Worm (Caenorhabditis elegans): ENCODE results near the gene oig-8.

oig-8 gene

ce11 chrII:6661211-6661610 lies 12.3 kb upstream of the oig-8 start, which contains the start of gene T19D12.2:
T19D12.2 (plus strand) TSS chrII:6661335.
- TF ChIP-seq elt-2 (tag; optimal IDR thresholded peaks at IDR 0.05) (peak; percentile 18), C08G9.2 (tag; optimal IDR thresholded peaks at IDR 0.05) (no peak)

ce11 chrII:6658766-6659165 lies 9.8 kb upstream of the oig-8 start, which contains the start of gene T19D12.10:
T19D12.10 (minus strand) TSS chrII:6658866.
- TF ChIP-seq madf-2 (tag; optimal IDR thresholded peaks at IDR 0.05) (no peak), Y22D7AL.16 (tag; optimal IDR thresholded peaks at IDR 0.05) (no peak), fax-1 (tag; optimal IDR thresholded peaks at IDR 0.05) (no peak), ceh-19 (GFP tag; optimal IDR thresholded peaks at IDR 0.05) (no peak), gmeb-2 (tag; optimal IDR thresholded peaks at IDR 0.05) (no peak), hlh-30 (tag; optimal IDR thresholded peaks at IDR 0.05; ENCODE audit: insufficient read depth) (no peak), pros-1 (tag; optimal IDR thresholded peaks at IDR 0.05) (no peak), F13H6.1 (tag; optimal IDR thresholded peaks at IDR 0.05) (no peak)

ce11 chrII:6654284-6654683 lies 5.4 kb upstream of the oig-8 start, which contains the start of gene T19D12.9:
T19D12.9 (minus strand) TSS chrII:6654384.
- TF ChIP-seq pat-9 (tag; optimal IDR thresholded peaks at IDR 0.05) (no peak), mec-3 (tag; optimal IDR thresholded peaks at IDR 0.05; ENCODE audit: borderline replicate concordance) (no peak), hlh-30 (tag; optimal IDR thresholded peaks at IDR 0.05; ENCODE audit: insufficient read depth) (no peak), K02D7.2 (tag; optimal IDR thresholded peaks at IDR 0.05) (no peak), nhr-11 (tag; optimal IDR thresholded peaks at IDR 0.05) (no peak)

ce11 chrII:6651719-6652118 lies 2.8 kb upstream of the oig-8 start, which contains the start of gene sra-26:
sra-26 (minus strand) TSS chrII:6651819.
- TF ChIP-seq ahr-1 (tag; optimal IDR thresholded peaks at IDR 0.05) (no peak), ceh-24 (tag; optimal IDR thresholded peaks at IDR 0.05) (no peak), K02D7.2 (tag; optimal IDR thresholded peaks at IDR 0.05) (no peak), zip-5 (tag; optimal IDR thresholded peaks at IDR 0.05) (no peak), fkh-10 (GFP tag; optimal IDR thresholded peaks at IDR 0.05) (no peak), hlh-15 (tag; optimal IDR thresholded peaks at IDR 0.05) (no peak), nfya-1 (tag; optimal IDR thresholded peaks at IDR 0.05) (no peak), K09A11.1 (tag; optimal IDR thresholded peaks at IDR 0.05; ENCODE audit: insufficient read depth) (no peak), gmeb-2 (tag; optimal IDR thresholded peaks at IDR 0.05) (no peak), che-1 (tag; optimal IDR thresholded peaks at IDR 0.05) (no peak), hlh-8 (tag; optimal IDR thresholded peaks at IDR 0.05) (no peak), mec-3 (tag; optimal IDR thresholded peaks at IDR 0.05; ENCODE audit: borderline replicate concordance) (no peak), hlh-6 (tag; optimal IDR thresholded peaks at IDR 0.05) (no peak), madf-2 (tag; optimal IDR thresholded peaks at IDR 0.05) (no peak), lin-11 (tag; optimal IDR thresholded peaks at IDR 0.05) (no peak), ttx-3 (tag; optimal IDR thresholded peaks at IDR 0.05) (no peak), npax-4 (tag; optimal IDR thresholded peaks at IDR 0.05) (no peak), sdc-2 (tag; optimal IDR thresholded peaks at IDR 0.05) (no peak), pros-1 (tag; optimal IDR thresholded peaks at IDR 0.05) (no peak), ceh-6 (GFP tag; optimal IDR thresholded peaks at IDR 0.05) (no peak)

ce11 chrII:6646903-6647302 lies 2.0 kb downstream of the oig-8 start:
- TF ChIP-seq ceh-6 (GFP tag; optimal IDR thresholded peaks at IDR 0.05) (no peak), ceh-9 (tag; optimal IDR thresholded peaks at IDR 0.05) (no peak), tbx-7 (tag; optimal IDR thresholded peaks at IDR 0.05) (no peak), ref-2 (tag; optimal IDR thresholded peaks at IDR 0.05) (no peak), ceh-22 (tag; optimal IDR thresholded peaks at IDR 0.05) (no peak), odd-2 (tag; optimal IDR thresholded peaks at IDR 0.05) (no peak), syd-9 (tag; optimal IDR thresholded peaks at IDR 0.05) (no peak), madf-2 (tag; optimal IDR thresholded peaks at IDR 0.05) (no peak), pha-4 (tag; optimal IDR thresholded peaks at IDR 0.05) (no peak)

Data from whole organism, late embryonic.